Fruit fly (Drosophila melanogaster) whole organism, embryonic: ENCODE measurements around the gene Rhp.
A peak's percentile ranks its signal among the peaks of the same experiment; 100 is the strongest.

Source experiments
- Aef1 ChIP-seq: fragments of 200-800 bp; sonication (Bioruptor generic); IDR thresholded peaks from 3 replicates; pipeline ENCODE4 v1.3.6; 2022; ENCODE audit warnings: missing biosample characterization, missing genetic modification characterization
- BEAF-32 ChIP-seq: fragments of 200-800 bp; sonication (Bioruptor generic); optimal IDR thresholded peaks from 3 replicates; lab custom pipeline; 2017; ENCODE audit warnings: missing biosample characterization, missing genetic modification characterization, mild to moderate bottlenecking, moderate library complexity, missing genetic modification reagents
- CG1024 ChIP-seq: fragments of 200-800 bp; sonication (Bioruptor generic); IDR thresholded peaks from 2 replicates; pipeline ENCODE4 v1.3.6; 2022; ENCODE audit warnings: missing biosample characterization, missing genetic modification characterization
- CG10274 ChIP-seq: fragments of 200-800 bp; sonication (Bioruptor generic); optimal IDR thresholded peaks from 3 replicates; lab custom pipeline; 2017; ENCODE audit warnings: missing biosample characterization, mild to moderate bottlenecking, missing genetic modification characterization
- CG10431 ChIP-seq: fragments of 200-800 bp; sonication (Bioruptor generic); optimal IDR thresholded peaks from 3 replicates; lab custom pipeline; 2018; ENCODE audit warnings: missing biosample characterization, mild to moderate bottlenecking, missing genetic modification characterization
- CG11398 ChIP-seq: fragments of 200-800 bp; sonication (Bioruptor generic); optimal IDR thresholded peaks from 2 replicates; lab custom pipeline; 2016; ENCODE audit warnings: missing biosample characterization, missing genetic modification characterization
- CG2889 ChIP-seq: fragments of 200-800 bp; sonication (Bioruptor generic); IDR thresholded peaks from 3 replicates; pipeline ENCODE4 v1.3.6; 2022; ENCODE audit warnings: missing biosample characterization, missing genetic modification characterization
- CG30020 ChIP-seq: fragments of 200-800 bp; optimal IDR thresholded peaks from 2 replicates; lab custom pipeline; 2019; ENCODE audit warnings: missing biosample characterization, mild to moderate bottlenecking, missing genetic modification characterization, moderate library complexity
- CG30431 ChIP-seq: fragments of 200-800 bp; sonication (Bioruptor generic); optimal IDR thresholded peaks from 2 replicates; lab custom pipeline; 2017; ENCODE audit warnings: missing biosample characterization, missing genetic modification characterization
- CG34224 ChIP-seq: fragments of 200-800 bp; sonication (Bioruptor generic); IDR thresholded peaks from 3 replicates; pipeline ENCODE4 v1.3.6; 2022; ENCODE audit warnings: missing biosample characterization, missing genetic modification characterization; ENCODE audit not compliant: partially characterized antibody
- CG34376 ChIP-seq: fragments of 200-800 bp; sonication (Bioruptor generic); optimal IDR thresholded peaks from 2 replicates; lab custom pipeline; 2018; ENCODE audit warnings: missing biosample characterization, mild to moderate bottlenecking, missing genetic modification characterization
- CG3847 ChIP-seq: fragments of 200-800 bp; sonication (Bioruptor generic); IDR thresholded peaks from 2 replicates; pipeline ENCODE4 v1.3.6; 2022; ENCODE audit warnings: missing biosample characterization, missing genetic modification characterization
- CG42726 ChIP-seq: fragments of 200-800 bp; sonication (Bioruptor generic); IDR thresholded peaks from 2 replicates; pipeline ENCODE4 v1.3.6; 2022; ENCODE audit warnings: missing biosample characterization, missing genetic modification characterization; ENCODE audit not compliant: partially characterized antibody
- CG43689 ChIP-seq: fragments of 200-800 bp; sonication (Bioruptor generic); IDR thresholded peaks from 2 replicates; pipeline ENCODE4 v1.3.6; 2022; ENCODE audit warnings: missing biosample characterization, missing genetic modification characterization
- CG6791 ChIP-seq: fragments of 200-800 bp; sonication (Bioruptor generic); IDR thresholded peaks from 3 replicates; pipeline ENCODE4 v1.3.6; 2022; ENCODE audit warnings: missing biosample characterization, missing genetic modification characterization; ENCODE audit not compliant: partially characterized antibody
- CG7357 ChIP-seq: fragments of 200-800 bp; sonication (Bioruptor generic); IDR thresholded peaks from 3 replicates; pipeline ENCODE4 v1.3.6; 2022; ENCODE audit warnings: missing biosample characterization, missing genetic modification characterization
- CG7372 ChIP-seq: fragments of 200-800 bp; sonication (Bioruptor generic); IDR thresholded peaks from 2 replicates; pipeline ENCODE4 v1.3.6; 2022; ENCODE audit warnings: missing biosample characterization, missing genetic modification characterization
- CG7963 ChIP-seq: fragments of 200-800 bp; sonication (Bioruptor generic); IDR thresholded peaks from 3 replicates; pipeline ENCODE4 v1.3.6; 2022; ENCODE audit warnings: missing biosample characterization, missing genetic modification characterization; ENCODE audit not compliant: partially characterized antibody
- CG7987 ChIP-seq: fragments of 200-800 bp; sonication (Bioruptor generic); optimal IDR thresholded peaks from 2 replicates; lab custom pipeline; 2018; ENCODE audit warnings: missing biosample characterization, mild to moderate bottlenecking, missing genetic modification characterization, moderate library complexity
- CG8290 ChIP-seq, 3 experiments: fragments of 200-800 bp; sonication (Bioruptor generic); optimal IDR thresholded peaks; 2 replicates each; lab custom pipeline; 2016 to 2019; ENCODE audit warnings: missing biosample characterization in 3 of 3, missing genetic modification characterization in 3 of 3, mild to moderate bottlenecking in 2 of 3, moderate library complexity in 1 of 3
- Doc3 ChIP-seq: fragments of 200-800 bp; sonication (Bioruptor generic); IDR thresholded peaks from 3 replicates; pipeline ENCODE4 v1.3.6; 2022; ENCODE audit warnings: missing biosample characterization, missing genetic modification characterization; ENCODE audit not compliant: partially characterized antibody
- Ets97D ChIP-seq: fragments of 200-800 bp; sonication (Bioruptor generic); optimal IDR thresholded peaks from 3 replicates; lab custom pipeline; 2016; ENCODE audit warnings: missing biosample characterization, missing genetic modification characterization
- Hey ChIP-seq: fragments of 200-800 bp; sonication (Bioruptor generic); optimal IDR thresholded peaks from 3 replicates; lab custom pipeline; 2018; ENCODE audit warnings: missing biosample characterization, mild to moderate bottlenecking, missing genetic modification characterization
- Hr78 ChIP-seq, 2 experiments: fragments of 200-800 bp in 1 of 2; fragments of >200 bp in 1 of 2; sonication (Bioruptor generic) in 1 of 2; optimal IDR thresholded peaks; 2 replicates each; lab custom pipeline; 2017 to 2019; ENCODE audit warnings: missing biosample characterization in 2 of 2, missing genetic modification characterization in 2 of 2, mild to moderate bottlenecking in 1 of 2, moderate library complexity in 1 of 2
- MBD-R2 ChIP-seq: fragments of 200-800 bp; sonication (Bioruptor generic); IDR thresholded peaks from 2 replicates; pipeline ENCODE4 v1.3.6; 2022; ENCODE audit warnings: missing biosample characterization, missing genetic modification characterization
- Med ChIP-seq: fragments of 200-800 bp; sonication (Bioruptor generic); peaks from one replicate; lab custom pipeline; 2016; ENCODE audit warnings: missing biosample characterization, missing genetic modification characterization, mild to moderate bottlenecking, inconsistent platforms, moderate library complexity
- Neu2 ChIP-seq: fragments of 200-800 bp; sonication (Bioruptor generic); optimal IDR thresholded peaks from 3 replicates; lab custom pipeline; 2016; ENCODE audit warnings: missing biosample characterization, missing genetic modification characterization, borderline replicate concordance
- Opbp ChIP-seq: fragments of 200-800 bp; sonication (Bioruptor generic); IDR thresholded peaks from 3 replicates; pipeline ENCODE4 v1.3.6; 2022; ENCODE audit warnings: missing biosample characterization, missing genetic modification characterization; ENCODE audit not compliant: partially characterized antibody
- Ptx1 ChIP-seq: fragments of 200-800 bp; sonication (Bioruptor generic); IDR thresholded peaks from 2 replicates; pipeline ENCODE4 v1.3.6; 2022; ENCODE audit warnings: missing biosample characterization, missing genetic modification characterization
- Rfx ChIP-seq: fragments of 200-800 bp; sonication (Bioruptor generic); IDR thresholded peaks from 2 replicates; pipeline ENCODE4 v1.3.6; 2022; ENCODE audit warnings: missing biosample characterization, missing genetic modification characterization
- Sry-δ ChIP-seq: fragments of 200-800 bp; sonication (Bioruptor generic); optimal IDR thresholded peaks from 2 replicates; lab custom pipeline; 2016; ENCODE audit warnings: missing biosample characterization, missing genetic modification characterization
- ato ChIP-seq: fragments of 200-800 bp; sonication (Bioruptor generic); IDR thresholded peaks from 2 replicates; pipeline ENCODE4 v1.3.6; 2022; ENCODE audit warnings: missing biosample characterization, missing genetic modification characterization; ENCODE audit not compliant: partially characterized antibody
- bbx ChIP-seq: fragments of 200-800 bp; sonication (Bioruptor generic); IDR thresholded peaks from 2 replicates; pipeline ENCODE4 v1.3.6; 2022; ENCODE audit warnings: missing biosample characterization, missing genetic modification characterization; ENCODE audit not compliant: partially characterized antibody
- br ChIP-seq: fragments of >200 bp; optimal IDR thresholded peaks from 2 replicates; lab custom pipeline; 2017
- cato ChIP-seq: fragments of 200-800 bp; sonication (Bioruptor generic); optimal IDR thresholded peaks from 2 replicates; lab custom pipeline; 2016; ENCODE audit warnings: missing biosample characterization, missing genetic modification characterization, borderline replicate concordance
- chn ChIP-seq: fragments of 200-800 bp; sonication (Bioruptor generic); optimal IDR thresholded peaks from 2 replicates; lab custom pipeline; 2016; ENCODE audit warnings: missing biosample characterization, missing genetic modification characterization
- eyg ChIP-seq: fragments of 200-800 bp; sonication (Bioruptor generic); optimal IDR thresholded peaks from 3 replicates; lab custom pipeline; 2016; ENCODE audit warnings: missing biosample characterization, missing genetic modification characterization
- grn ChIP-seq: fragments of 200-800 bp; sonication (Bioruptor generic); optimal IDR thresholded peaks from 3 replicates; lab custom pipeline; 2017; ENCODE audit warnings: missing biosample characterization, missing genetic modification characterization
- hb ChIP-seq: fragments of 200-800 bp; sonication (Bioruptor generic); IDR thresholded peaks from 3 replicates; pipeline ENCODE4 v1.3.6; 2022; ENCODE audit warnings: missing biosample characterization, missing genetic modification characterization; ENCODE audit not compliant: partially characterized antibody
- inv ChIP-seq: fragments of 200-800 bp; sonication (Bioruptor generic); IDR thresholded peaks from 2 replicates; pipeline ENCODE4 v1.3.6; 2022; ENCODE audit warnings: missing biosample characterization, missing genetic modification characterization; ENCODE audit not compliant: partially characterized antibody
- knrl ChIP-seq: fragments of 200-800 bp; sonication (Bioruptor generic); IDR thresholded peaks from 3 replicates; pipeline ENCODE4 v1.3.6; 2022; ENCODE audit warnings: missing biosample characterization, missing genetic modification characterization; ENCODE audit not compliant: partially characterized antibody
- mld ChIP-seq: fragments of 200-800 bp; sonication (Bioruptor generic); IDR thresholded peaks from 3 replicates; pipeline ENCODE4 v1.3.6; 2022; ENCODE audit warnings: missing biosample characterization, missing genetic modification characterization; ENCODE audit not compliant: partially characterized antibody
- peb ChIP-seq: fragments of 200-800 bp; sonication (Bioruptor generic); IDR thresholded peaks from 2 replicates; pipeline ENCODE4 v1.3.6; 2022; ENCODE audit warnings: missing biosample characterization, missing genetic modification characterization
- sens ChIP-seq: fragments of 200-800 bp; sonication (Bioruptor generic); peaks from one replicate; lab custom pipeline; 2016; ENCODE audit warnings: missing biosample characterization, missing genetic modification characterization
- sna ChIP-seq: fragments of 200-800 bp; sonication (Bioruptor generic); IDR thresholded peaks from 2 replicates; pipeline ENCODE4 v1.3.6; 2022; ENCODE audit warnings: missing biosample characterization, missing genetic modification characterization; ENCODE audit not compliant: partially characterized antibody
- sob ChIP-seq: fragments of 200-800 bp; sonication (Bioruptor generic); IDR thresholded peaks from 2 replicates; pipeline ENCODE4 v1.3.6; 2022; ENCODE audit warnings: missing biosample characterization, missing genetic modification characterization
- tna ChIP-seq: fragments of 200-800 bp; sonication (Bioruptor generic); IDR thresholded peaks from 2 replicates; pipeline ENCODE4 v1.3.6; 2022; ENCODE audit warnings: missing biosample characterization, missing genetic modification characterization; ENCODE audit not compliant: partially characterized antibody
- zen ChIP-seq: fragments of 200-800 bp; sonication (Bioruptor generic); optimal IDR thresholded peaks from 3 replicates; lab custom pipeline; 2018; ENCODE audit warnings: missing biosample characterization, mild to moderate bottlenecking, missing genetic modification characterization, moderate library complexity

The Rhp gene

DNA sequence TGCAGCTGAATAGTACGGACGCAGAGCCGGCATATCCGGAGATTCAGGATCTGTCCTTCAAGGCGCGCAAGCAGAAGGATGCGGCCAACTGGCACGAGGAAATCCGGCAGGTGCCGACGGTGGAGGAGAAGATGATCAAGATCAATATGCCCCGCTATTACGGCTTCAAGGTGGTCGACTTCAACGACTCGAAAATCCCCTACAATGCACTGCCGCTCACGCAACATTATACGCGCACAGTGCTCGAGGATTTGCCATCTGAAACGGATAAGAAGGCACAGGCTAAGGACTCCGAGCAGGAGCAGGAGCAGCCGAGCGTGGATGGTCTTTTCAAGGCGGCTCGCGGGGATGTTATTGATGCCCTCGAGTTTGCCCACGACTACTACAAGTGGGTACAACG lies 2.5 kb upstream of the Rhp start:
- TF ChIP-seq peb (no peak), CG43689 (GFP tag; lab: Robert Waterston, UW) (no peak), Aef1 (no peak), CG7987 (GFP tag; lab: Kevin White, UChicago) (no peak), Med (GFP tag; lab: Kevin White, UChicago) (peak; percentile 15), CG11398 (GFP tag; lab: Kevin White, UChicago) (no peak), hb (GFP tag; lab: Robert Waterston, UW) (no peak), Ets97D (no peak), Hey (tag; lab: Kevin White, UChicago) (no peak), CG34376 (GFP tag; lab: Kevin White, UChicago) (no peak), eyg (GFP tag; lab: Kevin White, UChicago) (no peak), br (lab: Kevin White, UChicago) (no peak), Opbp (no peak), bbx (GFP tag; lab: Robert Waterston, UW) (0 out of 2 replicates have a peak, but pooled peaks have one; percentile 0), chn (GFP tag; lab: Kevin White, UChicago) (no peak), grn (GFP tag; lab: Kevin White, UChicago) (no peak), CG2889 (GFP tag; lab: Robert Waterston, UW) (no peak), CG10431 (GFP tag; lab: Kevin White, UChicago) (no peak), CG7372 (GFP tag; lab: Robert Waterston, UW) (no peak), tna (GFP tag; lab: Robert Waterston, UW) (no peak), zen (no peak), CG10274 (GFP tag; lab: Kevin White, UChicago) (peak; percentile 93), sob (GFP tag; lab: Robert Waterston, UW) (no peak), CG30431 (GFP tag; lab: Kevin White, UChicago) (no peak), cato (GFP tag; lab: Kevin White, UChicago) (no peak), Ptx1 (no peak)

DNA sequence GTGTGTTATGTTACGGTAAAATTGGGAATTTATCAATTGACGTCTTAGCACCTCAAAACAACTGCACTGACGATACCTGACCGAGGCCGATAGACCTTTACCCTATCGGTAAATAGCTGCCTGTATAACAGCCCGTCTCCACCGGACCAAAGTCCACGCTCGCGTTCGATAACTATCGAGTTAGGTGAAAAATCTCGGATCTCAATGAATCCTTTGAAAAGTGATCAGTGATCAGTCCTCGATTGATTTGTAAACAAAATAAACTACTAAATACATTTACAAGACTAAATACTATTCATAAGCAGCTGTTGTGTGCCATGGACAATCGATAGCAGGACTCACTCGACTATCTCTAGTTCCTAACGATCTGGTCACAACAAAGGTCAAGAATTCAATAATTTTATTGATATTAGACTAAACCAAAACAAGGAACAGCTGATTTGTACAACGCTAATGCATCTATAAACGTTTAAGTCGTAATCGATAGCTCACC lies 7.3 kb downstream of the Rhp start, which contains the start of gene sordd1:
sordd1 (minus strand) TSS at position 78 of the 493 bp plus-strand sequence.
- peak; percentile 78 for TF ChIP-seq CG1024 (GFP tag; lab: Robert Waterston, UW)
- peak; percentile 3 for TF ChIP-seq Med (GFP tag; lab: Kevin White, UChicago)
- TF ChIP-seq MBD-R2 (GFP tag; lab: Robert Waterston, UW), result peak; percentile 31; the same call in 1 of the 2 replicates
- TF ChIP-seq CG7357 (GFP tag; lab: Robert Waterston, UW), result peak; percentile 96
- peak in 1 of 2 experiments; percentile 58 for TF ChIP-seq Hr78 (GFP tag; optimal IDR thresholded peaks at IDR 0.05; lab: Kevin White, UChicago)
- TF ChIP-seq ato (GFP tag; lab: Robert Waterston, UW), result peak; percentile 81
- TF ChIP-seq Sry-δ (GFP tag; lab: Kevin White, UChicago), result peak; percentile 76
- TF ChIP-seq BEAF-32 (GFP tag; lab: Kevin White, UChicago), result peak; percentile 81
- TF ChIP-seq CG30020 (tag; lab: Kevin White, UChicago), result peak; percentile 86
- TF ChIP-seq Rfx, result 0 out of 2 replicates have a peak, but pooled peaks have one; percentile 27
- TF ChIP-seq CG7963, result peak; percentile 85
- TF ChIP-seq sna (GFP tag; lab: Robert Waterston, UW), result peak; percentile 70; the same call in 1 of the 2 replicates
- peak; percentile 87 for TF ChIP-seq CG42726 (GFP tag; lab: Robert Waterston, UW)
- peak; percentile 74 for TF ChIP-seq CG8290 (GFP tag; optimal IDR thresholded peaks at IDR 0.05; lab: Kevin White, UChicago)
- peak in 1 of 2 experiments; percentile 63 for TF ChIP-seq CG8290 (tag; optimal IDR thresholded peaks at IDR 0.05; lab: Kevin White, UChicago)
- TF ChIP-seq mld (GFP tag; lab: Robert Waterston, UW), result peak; percentile 82
- TF ChIP-seq tna (GFP tag; lab: Robert Waterston, UW), result peak; percentile 86
- TF ChIP-seq knrl (GFP tag; lab: Robert Waterston, UW), result peak; percentile 93
- TF ChIP-seq CG34224 (GFP tag; lab: Robert Waterston, UW), result peak; percentile 85
- peak; percentile 53 for TF ChIP-seq Neu2 (GFP tag; lab: Kevin White, UChicago)
- peak; percentile 82 for TF ChIP-seq Doc3
- TF ChIP-seq CG3847 (GFP tag; lab: Robert Waterston, UW), result peak; percentile 35; the same call in 1 of the 2 replicates
- TF ChIP-seq sens (GFP tag; lab: Kevin White, UChicago), result peak; percentile 31
- peak; percentile 95 for TF ChIP-seq inv (GFP tag; lab: Robert Waterston, UW)
- TF ChIP-seq CG6791 (GFP tag; lab: Robert Waterston, UW), result peak; percentile 97
- peak; percentile 82 for TF ChIP-seq hb (GFP tag; lab: Robert Waterston, UW)
